Fruit fly (Drosophila melanogaster): ENCODE data around the gene Drsl3.

Gene Drsl3

dm6 chr3L:3334784-3335183 lies 20.0 kb downstream of the Drsl3 start, which contains the start of gene CG14969 (continued):
- TF ChIP-seq CG31365 (tag; optimal IDR thresholded peaks at IDR 0.05): no peak
- TF ChIP-seq sqz (GFP tag; optimal IDR thresholded peaks at IDR 0.05): no peak
- TF ChIP-seq chm (GFP tag; IDR thresholded peaks at IDR 0.05): no peak; the same call in 1 of the 2 replicates
- no peak for TF ChIP-seq MTF-1 (GFP tag; optimal IDR thresholded peaks at IDR 0.05; ENCODE audit: borderline replicate concordance)
- TF ChIP-seq vvl (GFP tag; IDR thresholded peaks at IDR 0.05): peak; percentile 21; the same call in 1 of the 2 replicates
- TF ChIP-seq CG17612 (GFP tag; IDR thresholded peaks at IDR 0.05): no peak
- no peak for TF ChIP-seq CG8944 (GFP tag; optimal IDR thresholded peaks at IDR 0.05)
- TF ChIP-seq sima (GFP tag; optimal IDR thresholded peaks at IDR 0.05): no peak
- TF ChIP-seq ham (GFP tag; IDR thresholded peaks at IDR 0.05): no peak
- TF ChIP-seq CG10366 (GFP tag; IDR thresholded peaks at IDR 0.05): no peak
- no peak for TF ChIP-seq TFAM (GFP tag; optimal IDR thresholded peaks at IDR 0.05)
- TF ChIP-seq CG5180 (GFP tag; optimal IDR thresholded peaks at IDR 0.05): no peak
- TF ChIP-seq gem (tag; optimal IDR thresholded peaks at IDR 0.05): no peak
- no peak for TF ChIP-seq sisA (GFP tag; IDR thresholded peaks at IDR 0.05)
- TF ChIP-seq CG15696 (tag; optimal IDR thresholded peaks at IDR 0.05): no peak
- no peak for TF ChIP-seq CG18599 (GFP tag; optimal IDR thresholded peaks at IDR 0.05)
- no peak for TF ChIP-seq cas (GFP tag; IDR thresholded peaks at IDR 0.05)
- TF ChIP-seq CG12071 (GFP tag; optimal IDR thresholded peaks at IDR 0.05): no peak
- TF ChIP-seq CG33213 (GFP tag; optimal IDR thresholded peaks at IDR 0.05): peak; percentile 51
- no peak for TF ChIP-seq eve (GFP tag; optimal IDR thresholded peaks at IDR 0.05)
- TF ChIP-seq so (GFP tag; IDR thresholded peaks at IDR 0.05): no peak
- no peak for TF ChIP-seq CG7786 (GFP tag; optimal IDR thresholded peaks at IDR 0.05)
- no peak for TF ChIP-seq CG10543 (GFP tag; optimal IDR thresholded peaks at IDR 0.05)
- no peak for TF ChIP-seq Vsx1 (GFP tag; optimal IDR thresholded peaks at IDR 0.05)
- peak; percentile 73 for TF ChIP-seq Med (GFP tag)
- TF ChIP-seq CG31441 (GFP tag; IDR thresholded peaks at IDR 0.05): no peak
- no peak for TF ChIP-seq Elba2 (GFP tag; optimal IDR thresholded peaks at IDR 0.05)
- no peak for TF ChIP-seq lov (optimal IDR thresholded peaks at IDR 0.05)
- TF ChIP-seq lov (GFP tag; IDR thresholded peaks at IDR 0.05): no peak
- TF ChIP-seq MBD-R2 (GFP tag; IDR thresholded peaks at IDR 0.05): peak; percentile 72
- TF ChIP-seq CG10979 (tag; optimal IDR thresholded peaks at IDR 0.05): no peak
- no peak for TF ChIP-seq CG11456 (GFP tag; IDR thresholded peaks at IDR 0.05)
- TF ChIP-seq insv (GFP tag; optimal IDR thresholded peaks at IDR 0.05): peak in 1 of 2 experiments; percentile 0
- no peak for TF ChIP-seq Dek (tag; optimal IDR thresholded peaks at IDR 0.05)
- TF ChIP-seq unpg (GFP tag; optimal IDR thresholded peaks at IDR 0.05): no peak
- TF ChIP-seq CG4424 (GFP tag; optimal IDR thresholded peaks at IDR 0.05): no peak
- TF ChIP-seq CG13296 (GFP tag; optimal IDR thresholded peaks at IDR 0.05): no peak
- no peak for TF ChIP-seq nau (GFP tag; optimal IDR thresholded peaks at IDR 0.05)
- peak; percentile 67 for TF ChIP-seq CG13287 (GFP tag; IDR thresholded peaks at IDR 0.05; ENCODE audit: partially characterized antibody)
- no peak for TF ChIP-seq CG10462 (GFP tag; optimal IDR thresholded peaks at IDR 0.05)
- no peak for TF ChIP-seq E2f1 (GFP tag; IDR thresholded peaks at IDR 0.05)
- TF ChIP-seq CG17829 (tag; optimal IDR thresholded peaks at IDR 0.05): no peak
- TF ChIP-seq CG4328 (GFP tag; optimal IDR thresholded peaks at IDR 0.05): no peak
- no peak for TF ChIP-seq pan (optimal IDR thresholded peaks at IDR 0.05)
- no peak for TF ChIP-seq pan (GFP tag; optimal IDR thresholded peaks at IDR 0.05 in 1 of 2, IDR thresholded peaks at IDR 0.05 in 1 of 2)
- TF ChIP-seq luna (GFP tag; optimal IDR thresholded peaks at IDR 0.05): no peak
- TF ChIP-seq nerfin-1 (tag; optimal IDR thresholded peaks at IDR 0.05): no peak
- no peak for TF ChIP-seq Lpt (GFP tag; optimal IDR thresholded peaks at IDR 0.05)
- TF ChIP-seq CG6254 (GFP tag; optimal IDR thresholded peaks at IDR 0.05): no peak
- TF ChIP-seq HLH4C (GFP tag; IDR thresholded peaks at IDR 0.05; ENCODE audit: partially characterized antibody): 0 out of 3 replicates have a peak, but pooled peaks have one; percentile 24
- TF ChIP-seq Nf-YC (tag; optimal IDR thresholded peaks at IDR 0.05): no peak
- TF ChIP-seq Ada2b (GFP tag; IDR thresholded peaks at IDR 0.05): no peak
